Fruit fly (Drosophila melanogaster) whole organism, embryonic: ENCODE measurements around the gene lectin-28C.

ENCODE experiments used
- C15 ChIP-seq: fragments of 200-800 bp; sonication (Bioruptor generic); IDR thresholded peaks from 3 replicates; pipeline ENCODE4 v1.3.6; 2022; ENCODE audit warnings: missing biosample characterization, missing genetic modification characterization
- CG14441 ChIP-seq: fragments of 200-800 bp; sonication (Bioruptor generic); IDR thresholded peaks from 2 replicates; pipeline ENCODE4 v1.3.6; 2022; ENCODE audit warnings: missing biosample characterization, missing genetic modification characterization
- HLH4C ChIP-seq: fragments of 200-800 bp; sonication (Bioruptor generic); IDR thresholded peaks from 3 replicates; pipeline ENCODE4 v1.3.6; 2022; ENCODE audit warnings: missing biosample characterization, missing genetic modification characterization; ENCODE audit not compliant: partially characterized antibody
- MTF-1 ChIP-seq: fragments of 200-800 bp; sonication (Bioruptor generic); optimal IDR thresholded peaks from 2 replicates; lab custom pipeline; 2018; ENCODE audit warnings: missing biosample characterization, mild to moderate bottlenecking, missing genetic modification characterization, borderline replicate concordance
- odd ChIP-seq: fragments of 200-800 bp; sonication (Bioruptor generic); optimal IDR thresholded peaks from 2 replicates; lab custom pipeline; 2017; ENCODE audit warnings: missing biosample characterization, mild to moderate bottlenecking, missing genetic modification characterization
- repo ChIP-seq: fragments of 200-800 bp; sonication (Bioruptor generic); optimal IDR thresholded peaks from 2 replicates; lab custom pipeline; 2016; ENCODE audit warnings: missing biosample characterization, missing genetic modification characterization
- sens ChIP-seq: fragments of 200-800 bp; sonication (Bioruptor generic); peaks from one replicate; lab custom pipeline; 2016; ENCODE audit warnings: missing biosample characterization, missing genetic modification characterization

DNA sequence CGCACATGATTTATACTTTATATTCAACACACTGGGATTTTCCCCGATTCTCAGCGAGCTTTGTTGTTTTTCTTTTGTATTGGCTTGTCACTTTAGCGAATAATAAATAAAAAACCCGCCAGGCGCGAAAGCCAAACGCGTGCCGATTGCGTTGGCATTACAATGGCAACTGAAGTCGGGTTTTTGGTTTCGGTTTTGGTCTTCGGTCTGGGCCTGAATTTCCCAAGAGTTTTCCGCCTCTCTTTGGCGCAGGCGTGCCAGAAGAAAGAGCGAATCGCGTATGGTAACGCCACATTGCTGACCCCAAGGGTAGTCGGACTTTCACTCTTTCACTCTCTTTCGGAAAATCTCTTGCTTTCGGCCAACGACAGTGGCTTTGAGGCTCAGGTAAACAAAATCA, 1.8 kb upstream of the lectin-28C start, which contains the start of gene CG14535:
- no peak for TF ChIP-seq C15 (GFP tag; lab: Robert Waterston, UW)
- TF ChIP-seq CG14441 (GFP tag; lab: Robert Waterston, UW) = no peak
- TF ChIP-seq odd (GFP tag; lab: Kevin White, UChicago) = no peak
- TF ChIP-seq sens = no peak
- no peak for TF ChIP-seq MTF-1 (GFP tag; lab: Kevin White, UChicago)
- no peak for TF ChIP-seq repo
- TF ChIP-seq HLH4C (GFP tag; lab: Robert Waterston, UW) = no peak
